Fruit fly (Drosophila melanogaster): ENCODE measurements around the gene Glut4EF.

dm6 chr3R:9857785-9858184, 16.7 kb upstream of the Glut4EF start:
- TF ChIP-seq psq (optimal IDR thresholded peaks at IDR 0.05), result no peak
- no peak for TF ChIP-seq usp (GFP tag; optimal IDR thresholded peaks at IDR 0.05)

All from whole organism.